Worm (Caenorhabditis elegans) whole organism, L3 larva: Measurements from ENCODE around the gene Y43C5B.3.

Experiments
- aly-2 ChIP-seq: fragments of 150-350 bp; optimal IDR thresholded peaks from 2 replicates; lab custom pipeline; 2014; ENCODE audit warnings: missing biosample characterization, missing genetic modification characterization
- ama-1 ChIP-seq: fragments of 150-350 bp; optimal IDR thresholded peaks from 2 replicates; lab custom pipeline; 2018
- ceh-16 ChIP-seq: sonication (generic microtip); optimal IDR thresholded peaks from 2 replicates; lab custom pipeline; 2017; ENCODE audit warnings: missing biosample characterization, missing genetic modification characterization
- ceh-82 ChIP-seq: fragments of 150-350 bp; optimal IDR thresholded peaks from 2 replicates; lab custom pipeline; 2014; ENCODE audit warnings: missing biosample characterization, missing genetic modification characterization
- daf-12 ChIP-seq: fragments of 150-350 bp; optimal IDR thresholded peaks from 2 replicates; lab custom pipeline; 2014; ENCODE audit warnings: missing biosample characterization, missing genetic modification reagents, missing genetic modification characterization
- mdl-1 ChIP-seq: fragments of 150-350 bp; optimal IDR thresholded peaks from 2 replicates; lab custom pipeline; 2014; ENCODE audit warnings: missing biosample characterization, missing genetic modification characterization
- nhr-11 ChIP-seq: fragments of 150-350 bp; optimal IDR thresholded peaks from 2 replicates; lab custom pipeline; 2014; ENCODE audit warnings: missing biosample characterization, missing genetic modification characterization
- nhr-237 ChIP-seq: fragments of 150-350 bp; optimal IDR thresholded peaks from 2 replicates; lab custom pipeline; 2014; ENCODE audit warnings: missing biosample characterization, missing genetic modification characterization
- skn-1 ChIP-seq: fragments of 150-350 bp; optimal IDR thresholded peaks from 2 replicates; lab custom pipeline; 2014; ENCODE audit warnings: missing biosample characterization, missing genetic modification characterization
- unc-39 ChIP-seq: sonication (generic microtip); optimal IDR thresholded peaks from 4 replicates; lab custom pipeline; 2017; ENCODE audit warnings: missing biosample characterization, missing genetic modification characterization
- unc-62 ChIP-seq: fragments of 150-350 bp; sonication (generic microtip); optimal IDR thresholded peaks from 4 replicates; lab custom pipeline; 2014; ENCODE audit warnings: missing biosample characterization, missing genetic modification reagents, missing genetic modification characterization
- ztf-4 ChIP-seq: fragments of 150-350 bp; optimal IDR thresholded peaks from 2 replicates; lab custom pipeline; 2014; ENCODE audit warnings: missing biosample characterization, missing genetic modification characterization

DNA sequence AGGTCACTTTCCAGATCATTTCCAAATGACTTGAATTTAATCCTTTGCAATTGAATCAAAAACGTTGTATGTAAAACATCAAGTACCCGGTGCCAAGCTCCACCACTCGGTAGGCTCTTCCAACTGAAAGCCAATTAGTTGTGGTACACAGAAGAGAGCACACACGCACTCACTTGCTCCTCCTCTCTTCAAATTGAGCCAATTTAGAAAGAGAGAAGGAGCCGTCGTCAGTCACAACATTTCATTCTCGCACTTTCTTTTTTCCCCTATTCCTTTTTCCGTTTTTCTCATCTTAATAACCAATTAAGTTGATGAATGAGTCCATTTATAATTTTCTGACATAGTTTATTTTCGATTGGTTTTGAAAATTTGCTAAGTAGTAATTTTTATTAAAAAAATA is 47.9 kb downstream of the Y43C5B.3 start:
- TF ChIP-seq daf-12: no peak
- no peak for TF ChIP-seq nhr-11
- no peak for TF ChIP-seq aly-2
- no peak for TF ChIP-seq mdl-1
- no peak for TF ChIP-seq ceh-16 (tag; lab: Kevin White, UChicago)
- no peak for TF ChIP-seq ceh-82 (tag; lab: Kevin White, UChicago)
- no peak for TF ChIP-seq unc-62 (GFP tag; lab: Kevin White, UChicago)
- TF ChIP-seq ama-1: no peak
- no peak for TF ChIP-seq skn-1 (tag; lab: Kevin White, UChicago)
- TF ChIP-seq unc-39 (tag; lab: Kevin White, UChicago): no peak
- TF ChIP-seq nhr-237 (tag; lab: Kevin White, UChicago): no peak
- TF ChIP-seq ztf-4 (tag; lab: Kevin White, UChicago): no peak
